Fruit fly (Drosophila melanogaster) whole organism, embryonic: ENCODE data around the gene CG33298.

Experiments used
- Asciz ChIP-seq: fragments of 200-800 bp; sonication (Bioruptor generic); optimal IDR thresholded peaks from 2 replicates; lab custom pipeline; 2017; ENCODE audit warnings: missing biosample characterization, mild to moderate bottlenecking, missing genetic modification characterization, missing genetic modification reagents
- Atf3 ChIP-seq: fragments of 200-800 bp; sonication (Bioruptor generic); optimal IDR thresholded peaks from 3 replicates; lab custom pipeline; 2016; ENCODE audit warnings: missing biosample characterization, missing genetic modification characterization
- Bdp1 ChIP-seq: fragments of 200-800 bp; sonication (Bioruptor generic); optimal IDR thresholded peaks from 3 replicates; lab custom pipeline; 2016; ENCODE audit warnings: missing biosample characterization, missing genetic modification characterization
- CG13296 ChIP-seq: fragments of 200-800 bp; sonication (Bioruptor generic); optimal IDR thresholded peaks from 3 replicates; lab custom pipeline; 2018; ENCODE audit warnings: missing biosample characterization, mild to moderate bottlenecking, missing genetic modification characterization
- CG14014 ChIP-seq: fragments of 200-800 bp; sonication (Bioruptor generic); IDR thresholded peaks from 2 replicates; pipeline ENCODE4 v1.3.6; 2022; ENCODE audit warnings: missing biosample characterization, missing genetic modification characterization
- CG14441 ChIP-seq: fragments of 200-800 bp; sonication (Bioruptor generic); IDR thresholded peaks from 2 replicates; pipeline ENCODE4 v1.3.6; 2022; ENCODE audit warnings: missing biosample characterization, missing genetic modification characterization
- CG17361 ChIP-seq: fragments of 200-800 bp; sonication (Bioruptor generic); IDR thresholded peaks from 3 replicates; pipeline ENCODE4 v1.3.6; 2022; ENCODE audit warnings: missing biosample characterization, missing genetic modification characterization
- CG18476 ChIP-seq: fragments of 200-800 bp; sonication (Bioruptor generic); optimal IDR thresholded peaks from 2 replicates; lab custom pipeline; 2016; ENCODE audit warnings: missing biosample characterization, mild to moderate bottlenecking, missing genetic modification characterization
- CG18764 ChIP-seq: fragments of 200-800 bp; sonication (Bioruptor generic); optimal IDR thresholded peaks from 3 replicates; lab custom pipeline; 2016; ENCODE audit warnings: missing biosample characterization, missing genetic modification characterization
- CG30403 ChIP-seq: fragments of 200-800 bp; sonication (Bioruptor generic); optimal IDR thresholded peaks from 3 replicates; lab custom pipeline; 2016; ENCODE audit warnings: missing biosample characterization, missing genetic modification characterization
- CG3281 ChIP-seq: fragments of 200-800 bp; sonication (Bioruptor generic); optimal IDR thresholded peaks from 3 replicates; lab custom pipeline; 2017; ENCODE audit warnings: missing biosample characterization, mild to moderate bottlenecking, missing genetic modification characterization
- CG3726 ChIP-seq: fragments of 200-800 bp; sonication (Bioruptor generic); IDR thresholded peaks from 3 replicates; pipeline ENCODE4, ENCODE4 v1.3.6; 2022; ENCODE audit warnings: missing biosample characterization, missing genetic modification characterization
- CG4854 ChIP-seq: fragments of 200-800 bp; sonication (Bioruptor generic); optimal IDR thresholded peaks from 2 replicates; lab custom pipeline; 2016; ENCODE audit warnings: missing biosample characterization, missing genetic modification characterization, inconsistent platforms
- CG6175 ChIP-seq: fragments of 200-800 bp; sonication (Bioruptor generic); IDR thresholded peaks from 3 replicates; pipeline ENCODE4 v1.3.6; 2022; ENCODE audit warnings: missing biosample characterization, missing genetic modification characterization
- CG6654 ChIP-seq: fragments of 200-800 bp; sonication (Bioruptor generic); optimal IDR thresholded peaks from 2 replicates; lab custom pipeline; 2017; ENCODE audit warnings: missing biosample characterization, mild to moderate bottlenecking, missing genetic modification characterization
- CG6683 ChIP-seq: fragments of 200-800 bp; sonication (Bioruptor generic); optimal IDR thresholded peaks from 2 replicates; lab custom pipeline; 2017; ENCODE audit warnings: missing biosample characterization, mild to moderate bottlenecking, missing genetic modification characterization, missing genetic modification reagents
- CG6765 ChIP-seq: fragments of 200-800 bp; sonication (Bioruptor generic); optimal IDR thresholded peaks from 3 replicates; lab custom pipeline; 2017; ENCODE audit warnings: missing biosample characterization, mild to moderate bottlenecking, missing genetic modification characterization
- CG7928 ChIP-seq: fragments of 200-800 bp; sonication (Bioruptor generic); optimal IDR thresholded peaks from 2 replicates; lab custom pipeline; 2017; ENCODE audit warnings: missing biosample characterization, mild to moderate bottlenecking, missing genetic modification characterization
- CG8089 ChIP-seq: fragments of 200-800 bp; sonication (Bioruptor generic); optimal IDR thresholded peaks from 3 replicates; lab custom pipeline; 2016; ENCODE audit warnings: missing biosample characterization, missing genetic modification characterization
- CG8281 ChIP-seq: fragments of 200-800 bp; sonication (Bioruptor generic); optimal IDR thresholded peaks from 2 replicates; lab custom pipeline; 2018; ENCODE audit warnings: missing biosample characterization, mild to moderate bottlenecking, missing genetic modification characterization, moderate library complexity
- CG8359 ChIP-seq: fragments of 200-800 bp; sonication (Bioruptor generic); optimal IDR thresholded peaks from 2 replicates; lab custom pipeline; 2017; ENCODE audit warnings: missing biosample characterization, mild to moderate bottlenecking, missing genetic modification characterization, borderline replicate concordance
- CG8924 ChIP-seq: fragments of 200-800 bp; optimal IDR thresholded peaks from 3 replicates; lab custom pipeline; 2019; ENCODE audit warnings: missing biosample characterization, mild to moderate bottlenecking, missing genetic modification characterization, moderate library complexity
- Fer3 ChIP-seq: fragments of 200-800 bp; sonication (Bioruptor generic); optimal IDR thresholded peaks from 2 replicates; lab custom pipeline; 2018; ENCODE audit warnings: missing biosample characterization, mild to moderate bottlenecking, missing genetic modification characterization, moderate library complexity
- Gsc ChIP-seq: fragments of 200-800 bp; sonication (Bioruptor generic); IDR thresholded peaks from 2 replicates; pipeline ENCODE4 v1.3.6; 2022; ENCODE audit warnings: missing biosample characterization, missing genetic modification characterization
- H15 ChIP-seq: fragments of 200-800 bp; sonication (Bioruptor generic); IDR thresholded peaks from 3 replicates; pipeline ENCODE4 v1.3.6; 2022; ENCODE audit warnings: missing biosample characterization, missing genetic modification characterization
- HmgD ChIP-seq: fragments of 200-800 bp; sonication (Bioruptor generic); optimal IDR thresholded peaks from 3 replicates; lab custom pipeline; 2016; ENCODE audit warnings: missing biosample characterization, missing genetic modification characterization
- NC2α ChIP-seq: fragments of 200-800 bp; sonication (Bioruptor generic); optimal IDR thresholded peaks from 2 replicates; lab custom pipeline; 2016; ENCODE audit warnings: missing biosample characterization, missing genetic modification characterization
- Ravus ChIP-seq: fragments of 200-800 bp; sonication (Bioruptor generic); IDR thresholded peaks from 2 replicates; pipeline ENCODE4 v1.3.6; 2022; ENCODE audit warnings: missing biosample characterization, missing genetic modification characterization
- Rx ChIP-seq: fragments of 200-800 bp; sonication (Bioruptor generic); IDR thresholded peaks from 2 replicates; pipeline ENCODE4 v1.3.6; 2022; ENCODE audit warnings: missing biosample characterization, missing genetic modification characterization
- Scr ChIP-seq: fragments of 200-800 bp; sonication (Bioruptor generic); IDR thresholded peaks from 2 replicates; pipeline ENCODE4 v1.3.6; 2022; ENCODE audit warnings: missing biosample characterization, missing genetic modification characterization; ENCODE audit not compliant: partially characterized antibody
- Sry-δ ChIP-seq: fragments of 200-800 bp; sonication (Bioruptor generic); optimal IDR thresholded peaks from 2 replicates; lab custom pipeline; 2016; ENCODE audit warnings: missing biosample characterization, missing genetic modification characterization
- Ssrp ChIP-seq: fragments of 200-800 bp; sonication (Bioruptor generic); optimal IDR thresholded peaks from 2 replicates; lab custom pipeline; 2018; ENCODE audit warnings: missing biosample characterization, mild to moderate bottlenecking, missing genetic modification characterization, moderate library complexity
- Stat92E ChIP-seq, 3 experiments: fragments of >200 bp in 2 of 3; fragments of 200-800 bp in 1 of 3; sonication (Bioruptor generic) in 1 of 3; optimal IDR thresholded peaks; 2 replicates each; lab custom pipeline; 2017 to 2019; ENCODE audit warnings: missing biosample characterization in 3 of 3, missing genetic modification characterization in 3 of 3, mild to moderate bottlenecking in 1 of 3, moderate library complexity in 1 of 3
- bsh ChIP-seq, 2 experiments: fragments of 200-800 bp; sonication (Bioruptor generic); optimal IDR thresholded peaks; 2 replicates each; lab custom pipeline; 2017 to 2018; ENCODE audit warnings: mild to moderate bottlenecking in 2 of 2, missing biosample characterization in 2 of 2, missing genetic modification characterization in 2 of 2, moderate library complexity in 1 of 2
- cato ChIP-seq: fragments of 200-800 bp; sonication (Bioruptor generic); optimal IDR thresholded peaks from 2 replicates; lab custom pipeline; 2016; ENCODE audit warnings: missing biosample characterization, missing genetic modification characterization, borderline replicate concordance
- corto ChIP-seq: fragments of 200-800 bp; sonication (Bioruptor generic); optimal IDR thresholded peaks from 2 replicates; lab custom pipeline; 2016; ENCODE audit warnings: missing biosample characterization, mild to moderate bottlenecking, missing genetic modification characterization, moderate library complexity
- dimm ChIP-seq: fragments of 200-800 bp; sonication (Bioruptor generic); IDR thresholded peaks from 2 replicates; pipeline ENCODE4 v1.3.6; 2022; ENCODE audit warnings: missing biosample characterization, missing genetic modification characterization
- gcm ChIP-seq: fragments of 200-800 bp; sonication (Bioruptor generic); optimal IDR thresholded peaks from 2 replicates; lab custom pipeline; 2019; ENCODE audit warnings: missing biosample characterization, mild to moderate bottlenecking, missing genetic modification characterization, moderate library complexity
- gfzf ChIP-seq: fragments of 200-800 bp; sonication (Bioruptor generic); optimal IDR thresholded peaks from 2 replicates; lab custom pipeline; 2016; ENCODE audit warnings: missing biosample characterization, mild to moderate bottlenecking, missing genetic modification characterization, moderate library complexity
- gsb-n ChIP-seq: fragments of 200-800 bp; sonication (Bioruptor generic); optimal IDR thresholded peaks from 3 replicates; lab custom pipeline; 2018; ENCODE audit warnings: missing biosample characterization, mild to moderate bottlenecking, missing genetic modification characterization
- hkb ChIP-seq, 2 experiments: fragments of 200-800 bp in 1 of 2; fragments of >200 bp in 1 of 2; sonication (Bioruptor generic) in 1 of 2; IDR thresholded peaks in 1 of 2; optimal IDR thresholded peaks in 1 of 2; 2 replicates each; pipeline versions ENCODE4 v1.3.6 to Lab custom; 2017 to 2022; ENCODE audit warnings: missing biosample characterization in 1 of 2, missing genetic modification characterization in 1 of 2
- maf-S ChIP-seq: fragments of 200-800 bp; sonication (Bioruptor generic); optimal IDR thresholded peaks from 2 replicates; lab custom pipeline; 2016; ENCODE audit warnings: missing biosample characterization, missing genetic modification characterization
- nom ChIP-seq: fragments of 200-800 bp; sonication (Bioruptor generic); optimal IDR thresholded peaks from 2 replicates; lab custom pipeline; 2017; ENCODE audit warnings: missing biosample characterization, missing genetic modification characterization, mild to moderate bottlenecking, moderate library complexity, missing genetic modification reagents
- odd ChIP-seq: fragments of 200-800 bp; sonication (Bioruptor generic); optimal IDR thresholded peaks from 2 replicates; lab custom pipeline; 2017; ENCODE audit warnings: missing biosample characterization, mild to moderate bottlenecking, missing genetic modification characterization
- pita ChIP-seq: fragments of 200-800 bp; sonication (Bioruptor generic); optimal IDR thresholded peaks from 2 replicates; lab custom pipeline; 2017; ENCODE audit warnings: missing biosample characterization, mild to moderate bottlenecking, missing genetic modification characterization
- pnt ChIP-seq: fragments of 200-800 bp; sonication (Bioruptor generic); optimal IDR thresholded peaks from 3 replicates; lab custom pipeline; 2016; ENCODE audit warnings: missing biosample characterization, missing genetic modification characterization
- prd ChIP-seq, 3 experiments: fragments of >200 bp in 2 of 3; fragments of 200-800 bp in 1 of 3; sonication (Bioruptor generic) in 1 of 3; optimal IDR thresholded peaks in 2 of 3; IDR thresholded peaks in 1 of 3; 2 replicates in 2 of 3; 3 replicates in 1 of 3; pipeline versions ENCODE4 v1.3.6 to Lab custom; 2017 to 2022; ENCODE audit warnings: missing biosample characterization in 1 of 3, missing genetic modification characterization in 1 of 3
- vnd ChIP-seq: fragments of 200-800 bp; sonication (Bioruptor generic); IDR thresholded peaks from 3 replicates; pipeline ENCODE4 v1.3.6; 2022; ENCODE audit warnings: missing biosample characterization, missing genetic modification characterization; ENCODE audit not compliant: partially characterized antibody
- zen ChIP-seq: fragments of 200-800 bp; sonication (Bioruptor generic); optimal IDR thresholded peaks from 3 replicates; lab custom pipeline; 2018; ENCODE audit warnings: missing biosample characterization, mild to moderate bottlenecking, missing genetic modification characterization, moderate library complexity

The CG33298 gene

dm6 chr2L:9564527-9564926 is 69.3 kb downstream of the CG33298 start (continued):
- TF ChIP-seq Gsc (GFP tag; lab: Robert Waterston, UW) (no peak), Atf3 (GFP tag; lab: Kevin White, UChicago) (no peak), gsb-n (tag; lab: Kevin White, UChicago) (no peak), pita (no peak), prd (optimal IDR thresholded peaks at IDR 0.05; lab: Kevin White, UChicago) (no peak), prd (GFP tag; IDR thresholded peaks at IDR 0.05; lab: Robert Waterston, UW) (peak; percentile 29; the same call in 1 of the 3 replicates), hkb (optimal IDR thresholded peaks at IDR 0.05; lab: Kevin White, UChicago) (no peak), hkb (GFP tag; IDR thresholded peaks at IDR 0.05; lab: Robert Waterston, UW) (peak; percentile 33; the same call in 1 of the 2 replicates), gcm (GFP tag; lab: Kevin White, UChicago) (peak; percentile 56), gfzf (GFP tag; lab: Kevin White, UChicago) (no peak), CG7928 (no peak), CG18476 (GFP tag; lab: Kevin White, UChicago) (no peak), CG8089 (GFP tag; lab: Kevin White, UChicago) (no peak), CG8924 (tag; lab: Kevin White, UChicago) (peak; percentile 51), CG18764 (GFP tag; lab: Kevin White, UChicago) (no peak), CG14014 (GFP tag; lab: Robert Waterston, UW) (no peak), Fer3 (tag; lab: Kevin White, UChicago) (peak; percentile 49), CG4854 (GFP tag; lab: Kevin White, UChicago) (no peak), HmgD (GFP tag; lab: Kevin White, UChicago) (no peak), odd (GFP tag; lab: Kevin White, UChicago) (no peak), CG13296 (GFP tag; lab: Kevin White, UChicago) (peak; percentile 49), maf-S (GFP tag; lab: Kevin White, UChicago) (no peak), CG3281 (peak; percentile 48), Stat92E (GFP tag; optimal IDR thresholded peaks at IDR 0.05; lab: Kevin White, UChicago) (no peak), dimm (GFP tag; lab: Robert Waterston, UW) (no peak), CG6765 (GFP tag; lab: Kevin White, UChicago) (no peak), Ravus (GFP tag; lab: Robert Waterston, UW) (no peak), CG6683 (peak; percentile 14), CG8281 (tag; lab: Kevin White, UChicago) (no peak), CG8359 (GFP tag; lab: Kevin White, UChicago) (no peak), CG3726 (no peak), CG6654 (GFP tag; lab: Kevin White, UChicago) (no peak), cato (no peak), Sry-δ (GFP tag; lab: Kevin White, UChicago) (no peak), NC2α (GFP tag; lab: Kevin White, UChicago) (no peak), vnd (no peak), CG14441 (GFP tag; lab: Robert Waterston, UW) (peak; percentile 51), corto (GFP tag; lab: Kevin White, UChicago) (no peak), Ssrp (tag; lab: Kevin White, UChicago) (peak; percentile 51), Asciz (GFP tag; lab: Kevin White, UChicago) (peak; percentile 24), Bdp1 (GFP tag; lab: Kevin White, UChicago) (no peak), Scr (GFP tag; lab: Robert Waterston, UW) (no peak), nom (no peak), H15 (GFP tag; lab: Robert Waterston, UW) (no peak), CG30403 (peak; percentile 50), zen (no peak), CG6175 (no peak), CG17361 (peak; percentile 64), Rx (GFP tag; lab: Robert Waterston, UW) (no peak), bsh (GFP tag; optimal IDR thresholded peaks at IDR 0.05; lab: Kevin White, UChicago) (peak; percentile 16 to 21), pnt (GFP tag; lab: Kevin White, UChicago) (no peak)
